Fruit fly (Drosophila melanogaster) whole organism, embryonic: Measurements from ENCODE around the gene Argk1.

Experiments
- Atf3 ChIP-seq: fragments of 200-800 bp; sonication (Bioruptor generic); optimal IDR thresholded peaks from 3 replicates; lab custom pipeline; 2016; ENCODE audit warnings: missing biosample characterization, missing genetic modification characterization
- C15 ChIP-seq: fragments of 200-800 bp; sonication (Bioruptor generic); IDR thresholded peaks from 3 replicates; pipeline ENCODE4 v1.3.6; 2022; ENCODE audit warnings: missing biosample characterization, missing genetic modification characterization
- CG11085 ChIP-seq: fragments of 200-800 bp; sonication (Bioruptor generic); IDR thresholded peaks from 2 replicates; pipeline ENCODE4 v1.3.6; 2022; ENCODE audit warnings: missing biosample characterization, missing genetic modification characterization
- CG12769 ChIP-seq: fragments of 200-800 bp; sonication (Bioruptor generic); optimal IDR thresholded peaks from 2 replicates; lab custom pipeline; 2019; ENCODE audit warnings: missing biosample characterization, mild to moderate bottlenecking, missing genetic modification characterization, moderate library complexity
- CG14050 ChIP-seq: fragments of 200-800 bp; sonication (Bioruptor generic); IDR thresholded peaks from 3 replicates; pipeline ENCODE4 v1.3.6; 2022; ENCODE audit warnings: missing biosample characterization, missing genetic modification characterization
- CG1603 ChIP-seq: fragments of 200-800 bp; sonication (Bioruptor generic); optimal IDR thresholded peaks from 2 replicates; lab custom pipeline; 2019; ENCODE audit warnings: missing biosample characterization, mild to moderate bottlenecking, missing genetic modification characterization, moderate library complexity
- CG16813 ChIP-seq: fragments of 200-800 bp; sonication (Bioruptor generic); IDR thresholded peaks from 3 replicates; pipeline ENCODE4 v1.3.6; 2022; ENCODE audit warnings: missing biosample characterization, missing genetic modification characterization; ENCODE audit not compliant: partially characterized antibody
- CG16863 ChIP-seq: fragments of 200-800 bp; sonication (Bioruptor generic); optimal IDR thresholded peaks from 3 replicates; lab custom pipeline; 2016; ENCODE audit warnings: missing biosample characterization, missing genetic modification characterization
- CG17912 ChIP-seq: fragments of 200-800 bp; sonication (Bioruptor generic); optimal IDR thresholded peaks from 2 replicates; lab custom pipeline; 2018; ENCODE audit warnings: missing biosample characterization, mild to moderate bottlenecking, missing genetic modification characterization
- CG18476 ChIP-seq: fragments of 200-800 bp; sonication (Bioruptor generic); optimal IDR thresholded peaks from 2 replicates; lab custom pipeline; 2016; ENCODE audit warnings: missing biosample characterization, mild to moderate bottlenecking, missing genetic modification characterization
- CG30431 ChIP-seq: fragments of 200-800 bp; sonication (Bioruptor generic); optimal IDR thresholded peaks from 2 replicates; lab custom pipeline; 2017; ENCODE audit warnings: missing biosample characterization, missing genetic modification characterization
- CG3281 ChIP-seq: fragments of 200-800 bp; sonication (Bioruptor generic); optimal IDR thresholded peaks from 3 replicates; lab custom pipeline; 2017; ENCODE audit warnings: missing biosample characterization, mild to moderate bottlenecking, missing genetic modification characterization
- CG33213 ChIP-seq: fragments of 200-800 bp; sonication (Bioruptor generic); optimal IDR thresholded peaks from 3 replicates; lab custom pipeline; 2016; ENCODE audit warnings: missing biosample characterization, missing genetic modification characterization
- CG34376 ChIP-seq: fragments of 200-800 bp; sonication (Bioruptor generic); optimal IDR thresholded peaks from 2 replicates; lab custom pipeline; 2018; ENCODE audit warnings: missing biosample characterization, mild to moderate bottlenecking, missing genetic modification characterization
- CG3726 ChIP-seq: fragments of 200-800 bp; sonication (Bioruptor generic); IDR thresholded peaks from 3 replicates; pipeline ENCODE4, ENCODE4 v1.3.6; 2022; ENCODE audit warnings: missing biosample characterization, missing genetic modification characterization
- CG6765 ChIP-seq: fragments of 200-800 bp; sonication (Bioruptor generic); optimal IDR thresholded peaks from 3 replicates; lab custom pipeline; 2017; ENCODE audit warnings: missing biosample characterization, mild to moderate bottlenecking, missing genetic modification characterization
- CG6813 ChIP-seq: fragments of 200-800 bp; sonication (Bioruptor generic); optimal IDR thresholded peaks from 2 replicates; lab custom pipeline; 2017; ENCODE audit warnings: missing biosample characterization, missing genetic modification characterization, mild to moderate bottlenecking, moderate library complexity, missing genetic modification reagents
- CG8924 ChIP-seq: fragments of 200-800 bp; optimal IDR thresholded peaks from 3 replicates; lab custom pipeline; 2019; ENCODE audit warnings: missing biosample characterization, mild to moderate bottlenecking, missing genetic modification characterization, moderate library complexity
- CG9727 ChIP-seq: fragments of 200-800 bp; sonication (Bioruptor generic); optimal IDR thresholded peaks from 3 replicates; lab custom pipeline; 2017; ENCODE audit warnings: missing biosample characterization, mild to moderate bottlenecking, missing genetic modification characterization
- D19A ChIP-seq: fragments of 200-800 bp; optimal IDR thresholded peaks from 3 replicates; lab custom pipeline; 2019; ENCODE audit warnings: missing biosample characterization, mild to moderate bottlenecking, missing genetic modification characterization, moderate library complexity
- Elba2 ChIP-seq: fragments of 200-800 bp; sonication (Bioruptor generic); optimal IDR thresholded peaks from 3 replicates; lab custom pipeline; 2016; ENCODE audit warnings: missing biosample characterization, missing genetic modification characterization
- Gsc ChIP-seq: fragments of 200-800 bp; sonication (Bioruptor generic); IDR thresholded peaks from 2 replicates; pipeline ENCODE4 v1.3.6; 2022; ENCODE audit warnings: missing biosample characterization, missing genetic modification characterization
- HLHmδ ChIP-seq: fragments of 200-800 bp; sonication (Bioruptor generic); optimal IDR thresholded peaks from 2 replicates; lab custom pipeline; 2018; ENCODE audit warnings: missing biosample characterization, mild to moderate bottlenecking, missing genetic modification characterization, moderate library complexity
- Optix ChIP-seq: fragments of 200-800 bp; sonication (Bioruptor generic); IDR thresholded peaks from 3 replicates; pipeline ENCODE4 v1.3.6; 2022; ENCODE audit warnings: missing biosample characterization, missing genetic modification characterization
- PHDP ChIP-seq: fragments of 200-800 bp; sonication (Bioruptor generic); optimal IDR thresholded peaks from 3 replicates; lab custom pipeline; 2018; ENCODE audit warnings: missing biosample characterization, mild to moderate bottlenecking, missing genetic modification characterization, moderate library complexity
- Ravus ChIP-seq: fragments of 200-800 bp; sonication (Bioruptor generic); IDR thresholded peaks from 2 replicates; pipeline ENCODE4 v1.3.6; 2022; ENCODE audit warnings: missing biosample characterization, missing genetic modification characterization
- Sry-δ ChIP-seq: fragments of 200-800 bp; sonication (Bioruptor generic); optimal IDR thresholded peaks from 2 replicates; lab custom pipeline; 2016; ENCODE audit warnings: missing biosample characterization, missing genetic modification characterization
- Taf1 ChIP-seq: fragments of 200-800 bp; sonication (Bioruptor generic); IDR thresholded peaks from 2 replicates; pipeline ENCODE4 v1.3.6; 2022; ENCODE audit warnings: missing biosample characterization, missing genetic modification characterization
- Xrp1 ChIP-seq: fragments of 200-800 bp; sonication (Bioruptor generic); IDR thresholded peaks from 2 replicates; pipeline ENCODE4 v1.3.6; 2022; ENCODE audit warnings: missing biosample characterization, missing genetic modification characterization
- ac ChIP-seq: fragments of 200-800 bp; sonication (Bioruptor generic); optimal IDR thresholded peaks from 3 replicates; lab custom pipeline; 2017; ENCODE audit warnings: missing biosample characterization, mild to moderate bottlenecking, missing genetic modification characterization
- bsh ChIP-seq, 2 experiments: fragments of 200-800 bp; sonication (Bioruptor generic); optimal IDR thresholded peaks; 2 replicates each; lab custom pipeline; 2017 to 2018; ENCODE audit warnings: mild to moderate bottlenecking in 2 of 2, missing biosample characterization in 2 of 2, missing genetic modification characterization in 2 of 2, moderate library complexity in 1 of 2
- croc ChIP-seq: fragments of 200-800 bp; sonication (Bioruptor generic); conservative IDR thresholded peaks from 3 replicates; pipeline ENCODE4 v1.3.6; 2022; ENCODE audit warnings: missing biosample characterization, missing genetic modification characterization
- cwo ChIP-seq: fragments of 200-800 bp; sonication (Bioruptor generic); optimal IDR thresholded peaks from 3 replicates; lab custom pipeline; 2017; ENCODE audit warnings: missing biosample characterization, missing genetic modification characterization, mild to moderate bottlenecking, moderate library complexity, missing genetic modification reagents
- emc ChIP-seq: fragments of 200-800 bp; sonication (Bioruptor generic); optimal IDR thresholded peaks from 2 replicates; lab custom pipeline; 2016; ENCODE audit warnings: missing biosample characterization, missing genetic modification characterization
- esg ChIP-seq: fragments of 200-800 bp; sonication (Bioruptor generic); conservative IDR thresholded peaks from 2 replicates; pipeline ENCODE4 v1.3.6; 2022; ENCODE audit warnings: missing biosample characterization, missing genetic modification characterization
- fd102C ChIP-seq: fragments of 200-800 bp; sonication (Bioruptor generic); optimal IDR thresholded peaks from 2 replicates; lab custom pipeline; 2018; ENCODE audit warnings: missing biosample characterization, mild to moderate bottlenecking, missing genetic modification characterization, moderate library complexity
- fd3F ChIP-seq: fragments of 200-800 bp; sonication (Bioruptor generic); optimal IDR thresholded peaks from 2 replicates; lab custom pipeline; 2018; ENCODE audit warnings: missing biosample characterization, mild to moderate bottlenecking, missing genetic modification characterization, moderate library complexity
- fd96Cb ChIP-seq: fragments of 200-800 bp; sonication (Bioruptor generic); optimal IDR thresholded peaks from 2 replicates; lab custom pipeline; 2018; ENCODE audit warnings: missing biosample characterization, mild to moderate bottlenecking, missing genetic modification characterization, moderate library complexity
- fru ChIP-seq: fragments of >200 bp; optimal IDR thresholded peaks from 2 replicates; lab custom pipeline; 2017
- nerfin-1 ChIP-seq: fragments of 200-800 bp; sonication (Bioruptor generic); optimal IDR thresholded peaks from 3 replicates; lab custom pipeline; 2019; ENCODE audit warnings: missing biosample characterization, mild to moderate bottlenecking, missing genetic modification characterization, moderate library complexity
- pfk ChIP-seq: fragments of 200-800 bp; sonication (Bioruptor generic); optimal IDR thresholded peaks from 2 replicates; lab custom pipeline; 2018; ENCODE audit warnings: missing biosample characterization, mild to moderate bottlenecking, missing genetic modification characterization, moderate library complexity
- prd ChIP-seq, 3 experiments: fragments of >200 bp in 2 of 3; fragments of 200-800 bp in 1 of 3; sonication (Bioruptor generic) in 1 of 3; optimal IDR thresholded peaks in 2 of 3; IDR thresholded peaks in 1 of 3; 2 replicates in 2 of 3; 3 replicates in 1 of 3; pipeline versions ENCODE4 v1.3.6 to Lab custom; 2017 to 2022; ENCODE audit warnings: missing biosample characterization in 1 of 3, missing genetic modification characterization in 1 of 3
- schlank ChIP-seq: fragments of 200-800 bp; sonication (Bioruptor generic); optimal IDR thresholded peaks from 2 replicates; lab custom pipeline; 2018; ENCODE audit warnings: missing biosample characterization, mild to moderate bottlenecking, missing genetic modification characterization
- slp2 ChIP-seq: fragments of 200-800 bp; sonication (Bioruptor generic); optimal IDR thresholded peaks from 2 replicates; lab custom pipeline; 2016; ENCODE audit warnings: missing biosample characterization, missing genetic modification characterization
- tgo ChIP-seq: fragments of 200-800 bp; sonication (Bioruptor generic); IDR thresholded peaks from 3 replicates; pipeline ENCODE4 v1.3.6; 2022; ENCODE audit warnings: missing biosample characterization, missing genetic modification characterization
- tx ChIP-seq: fragments of 200-800 bp; sonication (Bioruptor generic); optimal IDR thresholded peaks from 2 replicates; lab custom pipeline; 2016; ENCODE audit warnings: missing biosample characterization, missing genetic modification characterization
- unc-4 ChIP-seq: fragments of 200-800 bp; sonication (Bioruptor generic); IDR thresholded peaks from 2 replicates; pipeline ENCODE4 v1.3.6; 2022; ENCODE audit warnings: missing biosample characterization, missing genetic modification characterization; ENCODE audit not compliant: partially characterized antibody
- unpg ChIP-seq: fragments of 200-800 bp; sonication (Bioruptor generic); optimal IDR thresholded peaks from 3 replicates; lab custom pipeline; 2018; ENCODE audit warnings: missing biosample characterization, mild to moderate bottlenecking, missing genetic modification characterization, moderate library complexity

The Argk1 gene

dm6 chr3L:9011485-9012389, 54.1 kb downstream of the Argk1 start (continued):
- TF ChIP-seq ac (GFP tag; lab: Kevin White, UChicago) (peak; percentile 89), CG16863 (GFP tag; lab: Kevin White, UChicago) (peak; percentile 76), fd96Cb (tag; lab: Kevin White, UChicago) (peak; percentile 82), CG34376 (GFP tag; lab: Kevin White, UChicago) (no peak), CG16813 (no peak), Taf1 (no peak), Optix (GFP tag; lab: Robert Waterston, UW) (peak; percentile 70; the same call in 1 of the 3 replicates), CG12769 (tag; lab: Kevin White, UChicago) (peak; percentile 40), CG17912 (GFP tag; lab: Kevin White, UChicago) (no peak), fd102C (GFP tag; lab: Kevin White, UChicago) (peak; percentile 77), PHDP (no peak), schlank (tag; lab: Kevin White, UChicago) (no peak), bsh (GFP tag; optimal IDR thresholded peaks at IDR 0.05; lab: Kevin White, UChicago) (peak in 1 of 2 experiments; percentile 86), fru (lab: Kevin White, UChicago) (no peak), CG18476 (peak; percentile 63), croc (peak; percentile 85), D19A (tag; lab: Kevin White, UChicago) (peak; percentile 71), CG1603 (tag; lab: Kevin White, UChicago) (peak; percentile 93), Ravus (GFP tag; lab: Robert Waterston, UW) (no peak; the same call in 1 of the 2 replicates), CG9727 (GFP tag; lab: Kevin White, UChicago) (peak; percentile 94), Xrp1 (GFP tag; lab: Robert Waterston, UW) (peak; percentile 93), CG6813 (GFP tag; lab: Kevin White, UChicago) (peak; percentile 79), tx (peak; percentile 55), prd (optimal IDR thresholded peaks at IDR 0.05; lab: Kevin White, UChicago) (no peak), prd (GFP tag; IDR thresholded peaks at IDR 0.05; lab: Robert Waterston, UW) (peak; percentile 90), esg (GFP tag; lab: Robert Waterston, UW) (peak; percentile 69), CG3281 (GFP tag; lab: Kevin White, UChicago) (no peak), CG33213 (GFP tag; lab: Kevin White, UChicago) (peak; percentile 73), CG8924 (peak; percentile 78), unc-4 (GFP tag; lab: Robert Waterston, UW) (no peak), Atf3 (GFP tag; lab: Kevin White, UChicago) (peak; percentile 30), unpg (peak; percentile 73), CG14050 (GFP tag; lab: Robert Waterston, UW) (peak; percentile 15; the same call in 1 of the 3 replicates), pfk (GFP tag; lab: Kevin White, UChicago) (no peak), Gsc (peak; percentile 71), CG30431 (peak; percentile 71), cwo (GFP tag; lab: Kevin White, UChicago) (no peak), emc (GFP tag; lab: Kevin White, UChicago) (no peak), fd3F (GFP tag; lab: Kevin White, UChicago) (no peak), HLHmδ (peak; percentile 20), CG11085 (GFP tag; lab: Robert Waterston, UW) (no peak), CG6765 (no peak), Sry-δ (GFP tag; lab: Kevin White, UChicago) (peak; percentile 38), slp2 (GFP tag; lab: Kevin White, UChicago) (peak; percentile 59), C15 (GFP tag; lab: Robert Waterston, UW) (no peak), CG3726 (GFP tag; lab: Robert Waterston, UW) (peak; percentile 82; the same call in 2 of the 3 replicates), Elba2 (GFP tag; lab: Kevin White, UChicago) (peak; percentile 24), nerfin-1 (tag; lab: Kevin White, UChicago) (peak; percentile 54), tgo (GFP tag; lab: Robert Waterston, UW) (peak; percentile 68)
